Fruit fly (Drosophila melanogaster) whole organism, embryonic: Measurements from ENCODE around the gene Rab3-GEF.

Experiments used
- Asciz ChIP-seq: fragments of 200-800 bp; sonication (Bioruptor generic); optimal IDR thresholded peaks from 2 replicates; lab custom pipeline; 2017; ENCODE audit warnings: missing biosample characterization, mild to moderate bottlenecking, missing genetic modification characterization, missing genetic modification reagents
- B-H2 ChIP-seq: fragments of 200-800 bp; sonication (Bioruptor generic); optimal IDR thresholded peaks from 2 replicates; lab custom pipeline; 2018; ENCODE audit warnings: missing biosample characterization, mild to moderate bottlenecking, missing genetic modification characterization
- Bdp1 ChIP-seq: fragments of 200-800 bp; sonication (Bioruptor generic); optimal IDR thresholded peaks from 3 replicates; lab custom pipeline; 2016; ENCODE audit warnings: missing biosample characterization, missing genetic modification characterization
- Bgb ChIP-seq: fragments of 200-800 bp; sonication (Bioruptor generic); IDR thresholded peaks from 2 replicates; pipeline ENCODE4 v1.3.6; 2022; ENCODE audit warnings: missing biosample characterization, missing genetic modification characterization; ENCODE audit not compliant: partially characterized antibody
- CG10431 ChIP-seq: fragments of 200-800 bp; sonication (Bioruptor generic); optimal IDR thresholded peaks from 3 replicates; lab custom pipeline; 2018; ENCODE audit warnings: missing biosample characterization, mild to moderate bottlenecking, missing genetic modification characterization
- CG10979 ChIP-seq: fragments of 200-800 bp; sonication (Bioruptor generic); optimal IDR thresholded peaks from 2 replicates; lab custom pipeline; 2018; ENCODE audit warnings: missing biosample characterization, mild to moderate bottlenecking, missing genetic modification characterization, moderate library complexity
- CG12659 ChIP-seq: fragments of 200-800 bp; sonication (Bioruptor generic); optimal IDR thresholded peaks from 3 replicates; lab custom pipeline; 2017; ENCODE audit warnings: mild to moderate bottlenecking, missing biosample characterization, missing genetic modification reagents, missing genetic modification characterization
- CG15011 ChIP-seq: fragments of 200-800 bp; sonication (Bioruptor generic); optimal IDR thresholded peaks from 3 replicates; lab custom pipeline; 2018; ENCODE audit warnings: missing biosample characterization, mild to moderate bottlenecking, missing genetic modification characterization
- CG15269 ChIP-seq: fragments of 200-800 bp; sonication (Bioruptor generic); optimal IDR thresholded peaks from 2 replicates; lab custom pipeline; 2018; ENCODE audit warnings: missing biosample characterization, mild to moderate bottlenecking, missing genetic modification characterization, moderate library complexity
- CG15514 ChIP-seq: fragments of 200-800 bp; sonication (Bioruptor generic); optimal IDR thresholded peaks from 3 replicates; lab custom pipeline; 2017; ENCODE audit warnings: missing biosample characterization, missing genetic modification characterization, mild to moderate bottlenecking, moderate library complexity, missing genetic modification reagents
- CG17359 ChIP-seq: fragments of 200-800 bp; sonication (Bioruptor generic); optimal IDR thresholded peaks from 3 replicates; lab custom pipeline; 2018; ENCODE audit warnings: missing biosample characterization, mild to moderate bottlenecking, missing genetic modification characterization, moderate library complexity
- CG18011 ChIP-seq: fragments of 200-800 bp; sonication (Bioruptor generic); optimal IDR thresholded peaks from 2 replicates; lab custom pipeline; 2017; ENCODE audit warnings: missing biosample characterization, missing genetic modification characterization, mild to moderate bottlenecking, moderate library complexity, missing genotype
- CG2116 ChIP-seq: fragments of 200-800 bp; sonication (Bioruptor generic); optimal IDR thresholded peaks from 3 replicates; lab custom pipeline; 2018; ENCODE audit warnings: missing biosample characterization, mild to moderate bottlenecking, missing genetic modification characterization
- CG2120 ChIP-seq: fragments of 200-800 bp; sonication (Bioruptor generic); optimal IDR thresholded peaks from 3 replicates; lab custom pipeline; 2016; ENCODE audit warnings: missing biosample characterization, missing genetic modification characterization
- CG3281 ChIP-seq: fragments of 200-800 bp; sonication (Bioruptor generic); optimal IDR thresholded peaks from 3 replicates; lab custom pipeline; 2017; ENCODE audit warnings: missing biosample characterization, mild to moderate bottlenecking, missing genetic modification characterization
- CG6854 ChIP-seq: fragments of 200-800 bp; sonication (Bioruptor generic); optimal IDR thresholded peaks from 3 replicates; lab custom pipeline; 2017; ENCODE audit warnings: missing biosample characterization, mild to moderate bottlenecking, missing genetic modification characterization
- CG7745 ChIP-seq: fragments of 200-800 bp; sonication (Bioruptor generic); optimal IDR thresholded peaks from 2 replicates; lab custom pipeline; 2018; ENCODE audit warnings: missing biosample characterization, mild to moderate bottlenecking, missing genetic modification characterization, moderate library complexity
- CG8359 ChIP-seq: fragments of 200-800 bp; sonication (Bioruptor generic); optimal IDR thresholded peaks from 2 replicates; lab custom pipeline; 2017; ENCODE audit warnings: missing biosample characterization, mild to moderate bottlenecking, missing genetic modification characterization, borderline replicate concordance
- CG9609 ChIP-seq: fragments of 200-800 bp; sonication (Bioruptor generic); optimal IDR thresholded peaks from 3 replicates; lab custom pipeline; 2016; ENCODE audit warnings: missing biosample characterization, missing genetic modification characterization
- CoRest ChIP-seq: fragments of 200-800 bp; sonication (Bioruptor generic); optimal IDR thresholded peaks from 3 replicates; lab custom pipeline; 2018; ENCODE audit warnings: missing biosample characterization, mild to moderate bottlenecking, missing genetic modification characterization, moderate library complexity
- CrebB ChIP-seq: fragments of 200-800 bp; sonication (Bioruptor generic); optimal IDR thresholded peaks from 3 replicates; lab custom pipeline; 2018; ENCODE audit warnings: missing biosample characterization, mild to moderate bottlenecking, missing genetic modification characterization
- ERR ChIP-seq: fragments of 200-800 bp; sonication (Bioruptor generic); optimal IDR thresholded peaks from 2 replicates; lab custom pipeline; 2016; ENCODE audit warnings: missing biosample characterization, missing genetic modification characterization
- Gsc ChIP-seq: fragments of 200-800 bp; sonication (Bioruptor generic); IDR thresholded peaks from 2 replicates; pipeline ENCODE4 v1.3.6; 2022; ENCODE audit warnings: missing biosample characterization, missing genetic modification characterization
- Hr78 ChIP-seq, 2 experiments: fragments of 200-800 bp in 1 of 2; fragments of >200 bp in 1 of 2; sonication (Bioruptor generic) in 1 of 2; optimal IDR thresholded peaks; 2 replicates each; lab custom pipeline; 2017 to 2019; ENCODE audit warnings: missing biosample characterization in 2 of 2, missing genetic modification characterization in 2 of 2, mild to moderate bottlenecking in 1 of 2, moderate library complexity in 1 of 2
- MBD-R2 ChIP-seq: fragments of 200-800 bp; sonication (Bioruptor generic); IDR thresholded peaks from 2 replicates; pipeline ENCODE4 v1.3.6; 2022; ENCODE audit warnings: missing biosample characterization, missing genetic modification characterization
- Meics ChIP-seq: fragments of 200-800 bp; sonication (Bioruptor generic); optimal IDR thresholded peaks from 2 replicates; lab custom pipeline; 2017; ENCODE audit warnings: missing biosample characterization, mild to moderate bottlenecking, missing genetic modification characterization
- NfI ChIP-seq: fragments of 200-800 bp; sonication (Bioruptor generic); optimal IDR thresholded peaks from 3 replicates; lab custom pipeline; 2018; ENCODE audit warnings: missing biosample characterization, mild to moderate bottlenecking, missing genetic modification characterization, moderate library complexity
- Oaz ChIP-seq: fragments of 200-800 bp; sonication (Bioruptor generic); IDR thresholded peaks from 2 replicates; pipeline ENCODE4 v1.3.6; 2022; ENCODE audit warnings: missing biosample characterization, missing genetic modification characterization
- Oli ChIP-seq: fragments of 200-800 bp; sonication (Bioruptor generic); optimal IDR thresholded peaks from 2 replicates; lab custom pipeline; 2018; ENCODE audit warnings: missing biosample characterization, mild to moderate bottlenecking, missing genetic modification characterization, moderate library complexity
- Sox102F ChIP-seq: fragments of 200-800 bp; sonication (Bioruptor generic); optimal IDR thresholded peaks from 2 replicates; lab custom pipeline; 2018; ENCODE audit warnings: missing biosample characterization, mild to moderate bottlenecking, missing genetic modification characterization, moderate library complexity
- Sry-δ ChIP-seq: fragments of 200-800 bp; sonication (Bioruptor generic); optimal IDR thresholded peaks from 2 replicates; lab custom pipeline; 2016; ENCODE audit warnings: missing biosample characterization, missing genetic modification characterization
- Trl ChIP-seq, 3 experiments: fragments of >200 bp in 2 of 3; fragments of 200-800 bp in 1 of 3; sonication (Bioruptor generic) in 1 of 3; optimal IDR thresholded peaks; 2 replicates in 1 of 3; 3 replicates in 2 of 3; lab custom pipeline; 2016 to 2017; ENCODE audit warnings: missing biosample characterization in 1 of 3, missing genetic modification characterization in 1 of 3
- bigmax ChIP-seq: fragments of 200-800 bp; sonication (Bioruptor generic); optimal IDR thresholded peaks from 2 replicates; lab custom pipeline; 2018; ENCODE audit warnings: missing biosample characterization, mild to moderate bottlenecking, missing genetic modification characterization
- br ChIP-seq: fragments of >200 bp; optimal IDR thresholded peaks from 2 replicates; lab custom pipeline; 2017
- chif ChIP-seq, 2 experiments: fragments of 200-800 bp; sonication (Bioruptor generic); optimal IDR thresholded peaks; 3 replicates each; lab custom pipeline; 2016; ENCODE audit warnings: missing biosample characterization in 2 of 2, missing genetic modification characterization in 2 of 2
- ems ChIP-seq: fragments of 200-800 bp; sonication (Bioruptor generic); optimal IDR thresholded peaks from 3 replicates; lab custom pipeline; 2016; ENCODE audit warnings: missing biosample characterization, missing genetic modification characterization
- gem ChIP-seq: fragments of 200-800 bp; sonication (Bioruptor generic); optimal IDR thresholded peaks from 2 replicates; lab custom pipeline; 2019; ENCODE audit warnings: missing biosample characterization, mild to moderate bottlenecking, missing genetic modification characterization, moderate library complexity
- h ChIP-seq: fragments of >200 bp; optimal IDR thresholded peaks from 2 replicates; lab custom pipeline; 2017
- ham ChIP-seq: fragments of 200-800 bp; sonication (Bioruptor generic); IDR thresholded peaks from 2 replicates; pipeline ENCODE4 v1.3.6; 2022; ENCODE audit warnings: missing biosample characterization, missing genetic modification characterization
- lilli ChIP-seq: fragments of 200-800 bp; sonication (Bioruptor generic); optimal IDR thresholded peaks from 3 replicates; lab custom pipeline; 2016; ENCODE audit warnings: missing biosample characterization, missing genetic modification characterization
- luna ChIP-seq: fragments of 200-800 bp; sonication (Bioruptor generic); optimal IDR thresholded peaks from 2 replicates; lab custom pipeline; 2016; ENCODE audit warnings: missing biosample characterization, missing genetic modification characterization
- sens ChIP-seq: fragments of 200-800 bp; sonication (Bioruptor generic); peaks from one replicate; lab custom pipeline; 2016; ENCODE audit warnings: missing biosample characterization, missing genetic modification characterization
- seq ChIP-seq: fragments of 200-800 bp; sonication (Bioruptor generic); IDR thresholded peaks from 2 replicates; pipeline ENCODE4 v1.3.6; 2022; ENCODE audit warnings: missing biosample characterization, missing genetic modification characterization
- tin ChIP-seq: fragments of 200-800 bp; sonication (Bioruptor generic); optimal IDR thresholded peaks from 3 replicates; lab custom pipeline; 2016; ENCODE audit warnings: missing biosample characterization, missing genetic modification characterization
- trh ChIP-seq: fragments of 200-800 bp; sonication (Bioruptor generic); optimal IDR thresholded peaks from 2 replicates; lab custom pipeline; 2016; ENCODE audit warnings: missing biosample characterization, missing genetic modification characterization
- tup ChIP-seq: fragments of 200-800 bp; sonication (Bioruptor generic); optimal IDR thresholded peaks from 2 replicates; lab custom pipeline; 2016; ENCODE audit warnings: missing biosample characterization, mild to moderate bottlenecking, missing genetic modification characterization, moderate library complexity
- wor ChIP-seq: fragments of 200-800 bp; sonication (Bioruptor generic); IDR thresholded peaks from 2 replicates; pipeline ENCODE4 v1.3.6; 2022; ENCODE audit warnings: missing biosample characterization, missing genetic modification characterization
- zen ChIP-seq: fragments of 200-800 bp; sonication (Bioruptor generic); optimal IDR thresholded peaks from 3 replicates; lab custom pipeline; 2018; ENCODE audit warnings: missing biosample characterization, mild to moderate bottlenecking, missing genetic modification characterization, moderate library complexity
- zen2 ChIP-seq: fragments of 200-800 bp; sonication (Bioruptor generic); IDR thresholded peaks from 3 replicates; pipeline ENCODE4 v1.3.6; 2022; ENCODE audit warnings: missing biosample characterization, missing genetic modification characterization; ENCODE audit not compliant: partially characterized antibody

Rab3-GEF gene

dm6 chrX:15080780-15081402, 8.6 kb upstream of the Rab3-GEF start, which contains the start of gene CG33177 (continued):
- TF ChIP-seq CG6854 (GFP tag; lab: Kevin White, UChicago), result no peak
- TF ChIP-seq ham, result no peak
- TF ChIP-seq CrebB (tag; lab: Kevin White, UChicago), result no peak
- peak; percentile 14 for TF ChIP-seq NfI
- no peak for TF ChIP-seq Trl (optimal IDR thresholded peaks at IDR 0.05; lab: Kevin White, UChicago)
- TF ChIP-seq Trl (GFP tag; optimal IDR thresholded peaks at IDR 0.05; lab: Kevin White, UChicago), result no peak
- TF ChIP-seq CoRest (tag; lab: Kevin White, UChicago), result peak; percentile 36
- peak; percentile 4 for TF ChIP-seq Meics (GFP tag; lab: Kevin White, UChicago)
- no peak for TF ChIP-seq CG18011
- peak in 1 of 2 experiments; percentile 35 for TF ChIP-seq chif (GFP tag; optimal IDR thresholded peaks at IDR 0.05; lab: Kevin White, UChicago)
- TF ChIP-seq luna, result no peak
- TF ChIP-seq seq (GFP tag; lab: Robert Waterston, UW), result no peak
- TF ChIP-seq br (lab: Kevin White, UChicago), result no peak
- no peak for TF ChIP-seq Hr78 (GFP tag; optimal IDR thresholded peaks at IDR 0.05; lab: Kevin White, UChicago)
- TF ChIP-seq zen2 (GFP tag; lab: Robert Waterston, UW), result no peak
- peak; percentile 25 for TF ChIP-seq CG12659
- TF ChIP-seq tin, result no peak
- no peak for TF ChIP-seq Asciz (GFP tag; lab: Kevin White, UChicago)
- peak; percentile 69 for TF ChIP-seq CG10431
- peak; percentile 39 for TF ChIP-seq B-H2 (GFP tag; lab: Kevin White, UChicago)
- no peak for TF ChIP-seq ems (GFP tag; lab: Kevin White, UChicago)
- peak; percentile 16 for TF ChIP-seq CG15269
- no peak for TF ChIP-seq h
- TF ChIP-seq lilli (GFP tag; lab: Kevin White, UChicago), result peak; percentile 40
- TF ChIP-seq tup, result no peak
- TF ChIP-seq trh, result no peak
- no peak for TF ChIP-seq Bdp1 (GFP tag; lab: Kevin White, UChicago)
- TF ChIP-seq CG2116 (GFP tag; lab: Kevin White, UChicago), result peak; percentile 3
- TF ChIP-seq CG15514, result peak; percentile 32
- no peak for TF ChIP-seq CG3281 (GFP tag; lab: Kevin White, UChicago)
- TF ChIP-seq wor (GFP tag; lab: Robert Waterston, UW), result no peak
- peak; percentile 96 for TF ChIP-seq bigmax (GFP tag; lab: Kevin White, UChicago)
- TF ChIP-seq Oaz (GFP tag; lab: Robert Waterston, UW), result no peak
- peak; percentile 11 for TF ChIP-seq CG7745 (tag; lab: Kevin White, UChicago)
- TF ChIP-seq CG15011, result no peak
- TF ChIP-seq sens (GFP tag; lab: Kevin White, UChicago), result peak; percentile 79
- peak; percentile 24 for TF ChIP-seq Sry-δ (GFP tag; lab: Kevin White, UChicago)
- peak; percentile 79 for TF ChIP-seq zen
- no peak for TF ChIP-seq CG9609 (GFP tag; lab: Kevin White, UChicago)
- TF ChIP-seq gem (tag; lab: Kevin White, UChicago), result peak; percentile 26
- TF ChIP-seq MBD-R2 (GFP tag; lab: Robert Waterston, UW), result no peak
- TF ChIP-seq CG10979, result peak; percentile 58
- no peak for TF ChIP-seq CG8359 (GFP tag; lab: Kevin White, UChicago)
- TF ChIP-seq CG17359 (tag; lab: Kevin White, UChicago), result peak; percentile 37
- peak; percentile 27 for TF ChIP-seq CG2120 (GFP tag; lab: Kevin White, UChicago)
- TF ChIP-seq Oli (tag; lab: Kevin White, UChicago), result no peak
- TF ChIP-seq Gsc, result no peak
- peak; percentile 9 for TF ChIP-seq Sox102F (GFP tag; lab: Kevin White, UChicago)
- TF ChIP-seq Bgb (GFP tag; lab: Robert Waterston, UW), result 0 out of 2 replicates have a peak, but pooled peaks have one; percentile 9
- TF ChIP-seq ERR, result no peak
